Fruit fly (Drosophila melanogaster) whole organism, embryonic: ENCODE measurements around the gene CG10993.
A peak's percentile ranks its signal among the peaks of the same experiment; 100 is the strongest.

ENCODE experiments used
- Ada2b ChIP-seq: fragments of 200-800 bp; sonication (Bioruptor generic); IDR thresholded peaks from 2 replicates; pipeline ENCODE4 v1.3.6; 2022; ENCODE audit warnings: missing biosample characterization, missing genetic modification characterization
- Awh ChIP-seq: fragments of 200-800 bp; sonication (Bioruptor generic); IDR thresholded peaks from 2 replicates; pipeline ENCODE4, ENCODE4 v1.3.6; 2022; ENCODE audit warnings: missing biosample characterization, missing genetic modification characterization
- Blimp-1 ChIP-seq: fragments of 200-800 bp; sonication (Bioruptor generic); optimal IDR thresholded peaks from 3 replicates; lab custom pipeline; 2018; ENCODE audit warnings: missing biosample characterization, missing genetic modification characterization, mild to moderate bottlenecking, moderate library complexity, missing genetic modification reagents
- Bteb2 ChIP-seq: fragments of 200-800 bp; sonication (Bioruptor generic); optimal IDR thresholded peaks from 2 replicates; lab custom pipeline; 2016; ENCODE audit warnings: missing biosample characterization, missing genetic modification characterization
- CG10274 ChIP-seq: fragments of 200-800 bp; sonication (Bioruptor generic); optimal IDR thresholded peaks from 3 replicates; lab custom pipeline; 2017; ENCODE audit warnings: missing biosample characterization, mild to moderate bottlenecking, missing genetic modification characterization
- CG10366 ChIP-seq: fragments of 200-800 bp; sonication (Bioruptor generic); IDR thresholded peaks from 2 replicates; pipeline ENCODE4 v1.3.6; 2022; ENCODE audit warnings: missing biosample characterization, missing genetic modification characterization
- CG10543 ChIP-seq: fragments of 200-800 bp; sonication (Bioruptor generic); optimal IDR thresholded peaks from 3 replicates; lab custom pipeline; 2017; ENCODE audit warnings: missing biosample characterization, mild to moderate bottlenecking, missing genetic modification characterization, moderate library complexity
- CG11696 ChIP-seq: fragments of 200-800 bp; sonication (Bioruptor generic); IDR thresholded peaks from 2 replicates; pipeline ENCODE4 v1.3.6; 2022; ENCODE audit warnings: missing biosample characterization, missing genetic modification characterization
- CG13424 ChIP-seq: fragments of 200-800 bp; sonication (Bioruptor generic); optimal IDR thresholded peaks from 2 replicates; lab custom pipeline; 2019; ENCODE audit warnings: missing biosample characterization, mild to moderate bottlenecking, missing genetic modification characterization, moderate library complexity
- CG13624 ChIP-seq: fragments of 200-800 bp; sonication (Bioruptor generic); optimal IDR thresholded peaks from 2 replicates; lab custom pipeline; 2016; ENCODE audit warnings: missing biosample characterization, missing genetic modification characterization
- CG14014 ChIP-seq: fragments of 200-800 bp; sonication (Bioruptor generic); IDR thresholded peaks from 2 replicates; pipeline ENCODE4 v1.3.6; 2022; ENCODE audit warnings: missing biosample characterization, missing genetic modification characterization
- CG15269 ChIP-seq: fragments of 200-800 bp; sonication (Bioruptor generic); optimal IDR thresholded peaks from 2 replicates; lab custom pipeline; 2018; ENCODE audit warnings: missing biosample characterization, mild to moderate bottlenecking, missing genetic modification characterization, moderate library complexity
- CG15514 ChIP-seq: fragments of 200-800 bp; sonication (Bioruptor generic); optimal IDR thresholded peaks from 3 replicates; lab custom pipeline; 2017; ENCODE audit warnings: missing biosample characterization, missing genetic modification characterization, mild to moderate bottlenecking, moderate library complexity, missing genetic modification reagents
- CG15601 ChIP-seq: fragments of 200-800 bp; sonication (Bioruptor generic); optimal IDR thresholded peaks from 3 replicates; lab custom pipeline; 2019; ENCODE audit warnings: missing biosample characterization, mild to moderate bottlenecking, missing genetic modification characterization, moderate library complexity
- CG17568 ChIP-seq: fragments of 200-800 bp; sonication (Bioruptor generic); optimal IDR thresholded peaks from 2 replicates; lab custom pipeline; 2018; ENCODE audit warnings: missing biosample characterization, mild to moderate bottlenecking, missing genetic modification characterization, moderate library complexity
- CG18262 ChIP-seq: fragments of 200-800 bp; optimal IDR thresholded peaks from 3 replicates; lab custom pipeline; 2019; ENCODE audit warnings: missing biosample characterization, mild to moderate bottlenecking, missing genetic modification characterization, moderate library complexity
- CG6175 ChIP-seq: fragments of 200-800 bp; sonication (Bioruptor generic); IDR thresholded peaks from 3 replicates; pipeline ENCODE4 v1.3.6; 2022; ENCODE audit warnings: missing biosample characterization, missing genetic modification characterization
- CG8924 ChIP-seq: fragments of 200-800 bp; optimal IDR thresholded peaks from 3 replicates; lab custom pipeline; 2019; ENCODE audit warnings: missing biosample characterization, mild to moderate bottlenecking, missing genetic modification characterization, moderate library complexity
- CG9932 ChIP-seq: fragments of 200-800 bp; sonication (Bioruptor generic); IDR thresholded peaks from 2 replicates; pipeline ENCODE4 v1.3.6; 2022; ENCODE audit warnings: missing biosample characterization, missing genetic modification characterization
- D19A ChIP-seq: fragments of 200-800 bp; optimal IDR thresholded peaks from 3 replicates; lab custom pipeline; 2019; ENCODE audit warnings: missing biosample characterization, mild to moderate bottlenecking, missing genetic modification characterization, moderate library complexity
- Deaf1 ChIP-seq: fragments of 200-800 bp; optimal IDR thresholded peaks from 3 replicates; lab custom pipeline; 2019; ENCODE audit warnings: missing biosample characterization, mild to moderate bottlenecking, missing genetic modification characterization, moderate library complexity
- Dp ChIP-seq: fragments of 200-800 bp; sonication (Bioruptor generic); optimal IDR thresholded peaks from 2 replicates; lab custom pipeline; 2018; ENCODE audit warnings: missing biosample characterization, mild to moderate bottlenecking, missing genetic modification characterization, moderate library complexity
- E2f1 ChIP-seq: fragments of 200-800 bp; sonication (Bioruptor generic); IDR thresholded peaks from 2 replicates; pipeline ENCODE4 v1.3.6; 2022; ENCODE audit warnings: missing biosample characterization, missing genetic modification characterization
- Fer1 ChIP-seq: fragments of 200-800 bp; sonication (Bioruptor generic); optimal IDR thresholded peaks from 2 replicates; lab custom pipeline; 2017; ENCODE audit warnings: missing biosample characterization, mild to moderate bottlenecking, missing genetic modification characterization
- Fer3 ChIP-seq: fragments of 200-800 bp; sonication (Bioruptor generic); optimal IDR thresholded peaks from 2 replicates; lab custom pipeline; 2018; ENCODE audit warnings: missing biosample characterization, mild to moderate bottlenecking, missing genetic modification characterization, moderate library complexity
- GATAe ChIP-seq: fragments of 200-800 bp; sonication (Bioruptor generic); conservative IDR thresholded peaks from 2 replicates; pipeline ENCODE4 v1.3.6; 2022; ENCODE audit warnings: missing biosample characterization, missing genetic modification characterization
- Kr ChIP-seq: fragments of 200-800 bp; sonication (Bioruptor generic); optimal IDR thresholded peaks from 2 replicates; lab custom pipeline; 2017; ENCODE audit warnings: missing biosample characterization, mild to moderate bottlenecking, missing genetic modification characterization
- NFAT ChIP-seq: fragments of 200-800 bp; sonication (Bioruptor generic); IDR thresholded peaks from 2 replicates; pipeline ENCODE4 v1.3.6; 2022; ENCODE audit warnings: missing biosample characterization, missing genetic modification characterization
- Xbp1 ChIP-seq: fragments of 200-800 bp; sonication (Bioruptor generic); optimal IDR thresholded peaks from 3 replicates; lab custom pipeline; 2016; ENCODE audit warnings: missing biosample characterization, mild to moderate bottlenecking, missing genetic modification characterization
- amos ChIP-seq: fragments of 200-800 bp; sonication (Bioruptor generic); IDR thresholded peaks from 2 replicates; pipeline ENCODE4 v1.3.6; 2022; ENCODE audit warnings: missing biosample characterization, missing genetic modification characterization; ENCODE audit not compliant: partially characterized antibody
- ase ChIP-seq: fragments of 200-800 bp; sonication (Bioruptor generic); IDR thresholded peaks from 3 replicates; pipeline ENCODE4 v1.3.6; 2022; ENCODE audit warnings: missing biosample characterization, missing genetic modification characterization
- az2 ChIP-seq: fragments of 200-800 bp; sonication (Bioruptor generic); optimal IDR thresholded peaks from 3 replicates; lab custom pipeline; 2016; ENCODE audit warnings: missing biosample characterization, missing genetic modification characterization
- btn ChIP-seq: fragments of 200-800 bp; sonication (Bioruptor generic); optimal IDR thresholded peaks from 2 replicates; lab custom pipeline; 2016; ENCODE audit warnings: missing biosample characterization, missing genetic modification characterization
- cad ChIP-seq: fragments of >200 bp; optimal IDR thresholded peaks from 2 replicates; lab custom pipeline; 2017; ENCODE audit warnings: missing biosample characterization, missing genetic modification characterization
- dysf ChIP-seq: fragments of 200-800 bp; sonication (Bioruptor generic); IDR thresholded peaks from 3 replicates; pipeline ENCODE4 v1.3.6; 2022; ENCODE audit warnings: missing biosample characterization, missing genetic modification characterization
- fd96Cb ChIP-seq: fragments of 200-800 bp; sonication (Bioruptor generic); optimal IDR thresholded peaks from 2 replicates; lab custom pipeline; 2018; ENCODE audit warnings: missing biosample characterization, mild to moderate bottlenecking, missing genetic modification characterization, moderate library complexity
- fu2 ChIP-seq: fragments of 200-800 bp; sonication (Bioruptor generic); optimal IDR thresholded peaks from 2 replicates; lab custom pipeline; 2016; ENCODE audit warnings: missing biosample characterization, missing genetic modification characterization
- gem ChIP-seq: fragments of 200-800 bp; sonication (Bioruptor generic); optimal IDR thresholded peaks from 2 replicates; lab custom pipeline; 2019; ENCODE audit warnings: missing biosample characterization, mild to moderate bottlenecking, missing genetic modification characterization, moderate library complexity
- grau ChIP-seq: fragments of 200-800 bp; optimal IDR thresholded peaks from 3 replicates; lab custom pipeline; 2019; ENCODE audit warnings: missing biosample characterization, mild to moderate bottlenecking, missing genetic modification characterization, moderate library complexity
- hkb ChIP-seq, 2 experiments: fragments of 200-800 bp in 1 of 2; fragments of >200 bp in 1 of 2; sonication (Bioruptor generic) in 1 of 2; IDR thresholded peaks in 1 of 2; optimal IDR thresholded peaks in 1 of 2; 2 replicates each; pipeline versions ENCODE4 v1.3.6 to Lab custom; 2017 to 2022; ENCODE audit warnings: missing biosample characterization in 1 of 2, missing genetic modification characterization in 1 of 2
- ind ChIP-seq: fragments of 200-800 bp; sonication (Bioruptor generic); optimal IDR thresholded peaks from 3 replicates; lab custom pipeline; 2016; ENCODE audit warnings: missing biosample characterization, missing genetic modification characterization
- nerfin-1 ChIP-seq: fragments of 200-800 bp; sonication (Bioruptor generic); optimal IDR thresholded peaks from 3 replicates; lab custom pipeline; 2019; ENCODE audit warnings: missing biosample characterization, mild to moderate bottlenecking, missing genetic modification characterization, moderate library complexity
- rib ChIP-seq: fragments of 200-800 bp; sonication (Bioruptor generic); IDR thresholded peaks from 2 replicates; pipeline ENCODE4 v1.3.6; 2022; ENCODE audit warnings: missing biosample characterization, missing genetic modification characterization
- row ChIP-seq: fragments of 200-800 bp; sonication (Bioruptor generic); IDR thresholded peaks from 3 replicates; pipeline ENCODE4 v1.3.6; 2022; ENCODE audit warnings: missing biosample characterization, missing genetic modification characterization
- run ChIP-seq: fragments of 200-800 bp; sonication (Bioruptor generic); optimal IDR thresholded peaks from 3 replicates; lab custom pipeline; 2018; ENCODE audit warnings: missing biosample characterization, mild to moderate bottlenecking, missing genetic modification characterization
- sisA ChIP-seq: fragments of 200-800 bp; sonication (Bioruptor generic); IDR thresholded peaks from 2 replicates; pipeline ENCODE4 v1.3.6; 2022; ENCODE audit warnings: missing biosample characterization, missing genetic modification characterization
- stc ChIP-seq: fragments of 200-800 bp; sonication (Bioruptor generic); IDR thresholded peaks from 2 replicates; pipeline ENCODE4 v1.3.6; 2022; ENCODE audit warnings: missing biosample characterization, missing genetic modification characterization
- wor ChIP-seq: fragments of 200-800 bp; sonication (Bioruptor generic); IDR thresholded peaks from 2 replicates; pipeline ENCODE4 v1.3.6; 2022; ENCODE audit warnings: missing biosample characterization, missing genetic modification characterization

Gene CG10993

DNA sequence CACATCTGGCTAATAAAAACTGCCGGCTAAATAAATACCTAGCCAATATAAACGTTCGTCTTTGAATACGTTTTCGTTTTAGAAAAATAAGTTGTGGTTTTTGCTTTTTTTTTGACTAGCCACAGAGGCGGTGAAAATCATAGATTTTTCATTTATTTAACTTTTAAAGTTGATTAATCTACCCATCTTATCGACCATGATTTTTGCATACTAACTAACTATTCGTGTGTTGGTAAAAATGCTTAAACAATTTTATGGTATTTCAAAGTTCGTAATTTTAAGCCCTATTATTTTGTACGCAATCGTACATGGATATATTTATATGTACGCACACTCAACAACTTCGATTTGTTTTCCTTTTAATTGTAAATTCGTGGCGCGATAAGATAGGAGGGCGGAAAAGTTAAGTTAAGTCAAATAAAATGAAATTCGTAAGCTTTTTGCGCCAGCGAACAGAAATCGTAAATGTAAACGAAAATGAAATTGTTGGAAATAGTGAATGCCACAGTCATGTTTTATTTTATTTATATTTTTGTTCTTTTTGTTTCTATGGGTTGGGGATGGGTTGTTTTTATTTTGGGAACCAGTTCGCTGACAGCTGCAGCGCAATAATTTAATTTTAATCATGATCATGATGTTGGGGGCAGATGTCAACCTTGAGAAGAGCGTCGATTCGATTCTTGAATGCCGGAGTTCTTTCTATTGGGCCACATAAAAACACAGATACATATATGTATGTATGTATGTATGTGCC lies 26.7 kb upstream of the CG10993 start (continued):
- TF ChIP-seq gem (tag; lab: Kevin White, UChicago) = peak; percentile 73
- TF ChIP-seq Fer1 (GFP tag; lab: Kevin White, UChicago) = peak; percentile 39
- no peak for TF ChIP-seq NFAT (GFP tag; lab: Robert Waterston, UW)
- TF ChIP-seq fd96Cb (tag; lab: Kevin White, UChicago) = peak; percentile 37
- peak; percentile 29 for TF ChIP-seq CG8924
- peak; percentile 30 for TF ChIP-seq CG13624
- TF ChIP-seq fu2 (GFP tag; lab: Kevin White, UChicago) = peak; percentile 31
- peak; percentile 63 for TF ChIP-seq grau (tag; lab: Kevin White, UChicago)
- no peak for TF ChIP-seq hkb (optimal IDR thresholded peaks at IDR 0.05; lab: Kevin White, UChicago)
- peak; percentile 68 for TF ChIP-seq hkb (GFP tag; IDR thresholded peaks at IDR 0.05; lab: Robert Waterston, UW)
- TF ChIP-seq Fer3 (tag; lab: Kevin White, UChicago) = peak; percentile 52
- 0 out of 2 replicates have a peak, but pooled peaks have one; percentile 18 for TF ChIP-seq CG10366 (GFP tag; lab: Robert Waterston, UW)
- TF ChIP-seq run (tag; lab: Kevin White, UChicago) = peak; percentile 14
- TF ChIP-seq CG18262 = peak; percentile 36
- TF ChIP-seq rib (GFP tag; lab: Robert Waterston, UW) = peak; percentile 43; the same call in 1 of the 2 replicates
- peak; percentile 52; the same call in 1 of the 3 replicates for TF ChIP-seq dysf (GFP tag; lab: Robert Waterston, UW)
- TF ChIP-seq CG15514 (GFP tag; lab: Kevin White, UChicago) = peak; percentile 18
- no peak for TF ChIP-seq CG10543 (GFP tag; lab: Kevin White, UChicago)
- peak; percentile 58; the same call in 1 of the 2 replicates for TF ChIP-seq Ada2b (GFP tag; lab: Robert Waterston, UW)
- no peak for TF ChIP-seq amos (GFP tag; lab: Robert Waterston, UW)
- TF ChIP-seq nerfin-1 (tag; lab: Kevin White, UChicago) = no peak
- TF ChIP-seq CG17568 (GFP tag; lab: Kevin White, UChicago) = peak; percentile 9
- TF ChIP-seq GATAe (GFP tag; lab: Robert Waterston, UW) = no peak
- TF ChIP-seq CG14014 (GFP tag; lab: Robert Waterston, UW) = 0 out of 2 replicates have a peak, but pooled peaks have one; percentile 19
- no peak for TF ChIP-seq btn (GFP tag; lab: Kevin White, UChicago)
- peak; percentile 23; the same call in 1 of the 2 replicates for TF ChIP-seq Awh
- peak; percentile 24 for TF ChIP-seq Bteb2 (GFP tag; lab: Kevin White, UChicago)
- no peak for TF ChIP-seq CG10274 (GFP tag; lab: Kevin White, UChicago)
- TF ChIP-seq ase (GFP tag; lab: Robert Waterston, UW) = no peak
- no peak for TF ChIP-seq CG6175 (GFP tag; lab: Robert Waterston, UW)
- peak; percentile 29 for TF ChIP-seq ind (GFP tag; lab: Kevin White, UChicago)
- TF ChIP-seq CG11696 = peak; percentile 90
- no peak for TF ChIP-seq cad (GFP tag; lab: Kevin White, UChicago)
- TF ChIP-seq Deaf1 (tag; lab: Kevin White, UChicago) = peak; percentile 5
- 0 out of 2 replicates have a peak, but pooled peaks have one; percentile 16 for TF ChIP-seq CG9932 (GFP tag; lab: Robert Waterston, UW)
- peak; percentile 70 for TF ChIP-seq CG15269 (tag; lab: Kevin White, UChicago)
- peak; percentile 47 for TF ChIP-seq Xbp1 (GFP tag; lab: Kevin White, UChicago)
- no peak for TF ChIP-seq Kr (GFP tag; lab: Kevin White, UChicago)
- TF ChIP-seq wor (GFP tag; lab: Robert Waterston, UW) = no peak
- peak; percentile 42 for TF ChIP-seq Blimp-1 (GFP tag; lab: Kevin White, UChicago)
- TF ChIP-seq az2 (GFP tag; lab: Kevin White, UChicago) = peak; percentile 10
- 0 out of 2 replicates have a peak, but pooled peaks have one; percentile 12 for TF ChIP-seq E2f1 (GFP tag; lab: Robert Waterston, UW)
- no peak for TF ChIP-seq CG15601 (tag; lab: Kevin White, UChicago)
- TF ChIP-seq row (GFP tag; lab: Robert Waterston, UW) = peak; percentile 62; the same call in 2 of the 3 replicates
- no peak for TF ChIP-seq Dp (GFP tag; lab: Kevin White, UChicago)
- peak; percentile 41 for TF ChIP-seq CG13424 (tag; lab: Kevin White, UChicago)
- peak; percentile 26 for TF ChIP-seq D19A
- TF ChIP-seq stc (GFP tag; lab: Robert Waterston, UW) = peak; percentile 63
- TF ChIP-seq sisA (GFP tag; lab: Robert Waterston, UW) = no peak
